Fruit fly (Drosophila melanogaster) whole organism, wandering third instar larva: Measurements from ENCODE around the gene CG31161.

Experiments used
- Abd-B ChIP-seq: fragments of >200 bp; optimal IDR thresholded peaks from 2 replicates; lab custom pipeline; 2017; ENCODE audit warnings: missing biosample characterization, missing genetic modification characterization
- CG32264 ChIP-seq: fragments of 200-800 bp; sonication (Bioruptor generic); optimal IDR thresholded peaks from 2 replicates; lab custom pipeline; 2016; ENCODE audit warnings: missing biosample characterization, missing genetic modification characterization
- CG9705 ChIP-seq: fragments of 200-800 bp; sonication (Bioruptor generic); optimal IDR thresholded peaks from 2 replicates; lab custom pipeline; 2018; ENCODE audit warnings: missing biosample characterization, mild to moderate bottlenecking, missing genetic modification characterization
- CrebA ChIP-seq: fragments of 200-800 bp; sonication (Bioruptor generic); optimal IDR thresholded peaks from 2 replicates; lab custom pipeline; 2016; ENCODE audit warnings: missing biosample characterization, mild to moderate bottlenecking, missing genetic modification characterization, borderline replicate concordance
- Dfd ChIP-seq: fragments of >200 bp; optimal IDR thresholded peaks from 2 replicates; lab custom pipeline; 2017; ENCODE audit warnings: missing biosample characterization, missing genetic modification characterization
- Dif ChIP-seq: fragments of 200-275, 200-300 bp; sonication (Bioruptor generic); optimal IDR thresholded peaks from 2 replicates; lab custom pipeline; 2018; ENCODE audit warnings: missing biosample characterization, missing genetic modification characterization; ENCODE audit not compliant: partially characterized antibody
- GATAd ChIP-seq: sonication (Bioruptor generic); optimal IDR thresholded peaks from 2 replicates; lab custom pipeline; 2016; ENCODE audit warnings: missing biosample characterization, missing genetic modification characterization
- HLH106 ChIP-seq: fragments of 200-800 bp; optimal IDR thresholded peaks from 3 replicates; lab custom pipeline; 2019; ENCODE audit warnings: missing biosample characterization, mild to moderate bottlenecking, missing genetic modification characterization, moderate library complexity
- Hnf4 ChIP-seq: fragments of 200-800 bp; sonication (Bioruptor generic); optimal IDR thresholded peaks from 2 replicates; lab custom pipeline; 2016; ENCODE audit warnings: missing biosample characterization, mild to moderate bottlenecking, missing genetic modification characterization
- Hr78 ChIP-seq: fragments of >200 bp; optimal IDR thresholded peaks from 2 replicates; lab custom pipeline; 2017; ENCODE audit warnings: missing biosample characterization, missing genetic modification characterization
- Hr83 ChIP-seq: fragments of 200-300 bp; sonication (Bioruptor generic); optimal IDR thresholded peaks from 2 replicates; lab custom pipeline; 2016; ENCODE audit warnings: missing biosample characterization, mild to moderate bottlenecking, missing genetic modification characterization, moderate library complexity; ENCODE audit not compliant: poor library complexity, severe bottlenecking
- Jra ChIP-seq: sonication (Bioruptor generic); optimal IDR thresholded peaks from 2 replicates; lab custom pipeline; 2016; ENCODE audit warnings: missing biosample characterization, missing genetic modification characterization
- Mio ChIP-seq: sonication (Bioruptor generic); optimal IDR thresholded peaks from 2 replicates; lab custom pipeline; 2016; ENCODE audit warnings: missing biosample characterization, missing genetic modification characterization
- Myc ChIP-seq: fragments of >200 bp; optimal IDR thresholded peaks from 2 replicates; lab custom pipeline; 2017
- N ChIP-seq: fragments of >200 bp; optimal IDR thresholded peaks from 2 replicates; lab custom pipeline; 2018; ENCODE audit warnings: missing biosample characterization, missing external identifiers, missing genetic modification characterization
- OdsH ChIP-seq: fragments of 200-800 bp; sonication (Bioruptor generic); optimal IDR thresholded peaks from 2 replicates; lab custom pipeline; 2016; ENCODE audit warnings: missing biosample characterization, mild to moderate bottlenecking, missing genetic modification characterization
- Rel ChIP-seq, 2 experiments: fragments of 200-800 bp; sonication (Bioruptor generic) in 1 of 2; optimal IDR thresholded peaks; 2 replicates in 1 of 2; 3 replicates in 1 of 2; lab custom pipeline; 2016 to 2019; ENCODE audit warnings: mild to moderate bottlenecking in 2 of 2, missing biosample characterization in 2 of 2, missing genetic modification characterization in 2 of 2, moderate library complexity in 1 of 2
- Sp1 ChIP-seq: fragments of 200-800 bp; sonication (Bioruptor generic); optimal IDR thresholded peaks from 3 replicates; lab custom pipeline; 2019; ENCODE audit warnings: missing biosample characterization, mild to moderate bottlenecking, missing genetic modification characterization, moderate library complexity
- Vsx2 ChIP-seq: fragments of 200-300, 225-300 bp; sonication (Bioruptor generic); optimal IDR thresholded peaks from 2 replicates; lab custom pipeline; 2018; ENCODE audit warnings: missing biosample characterization, missing genetic modification characterization; ENCODE audit not compliant: partially characterized antibody
- br ChIP-seq: fragments of 200-800 bp; sonication (Bioruptor generic); optimal IDR thresholded peaks from 2 replicates; lab custom pipeline; 2016; ENCODE audit warnings: missing biosample characterization, missing genetic modification characterization
- brk ChIP-seq: fragments of 200-800 bp; sonication (Bioruptor generic); optimal IDR thresholded peaks from 2 replicates; lab custom pipeline; 2016; ENCODE audit warnings: missing biosample characterization, mild to moderate bottlenecking, missing genetic modification characterization
- dl ChIP-seq, 2 experiments: fragments of 175-275, 200-275 bp in 1 of 2; fragments of 200-275 bp in 1 of 2; sonication (Bioruptor generic); optimal IDR thresholded peaks; lab custom pipeline; 2018; ENCODE audit warnings: mild to moderate bottlenecking in 2 of 2, missing biosample characterization in 2 of 2, missing genetic modification characterization in 2 of 2, moderate library complexity in 2 of 2; ENCODE audit not compliant: partially characterized antibody in 2 of 2, insufficient read depth in 1 of 2
- dmrt93B ChIP-seq: fragments of 200-800 bp; sonication (Bioruptor generic); optimal IDR thresholded peaks from 2 replicates; lab custom pipeline; 2018; ENCODE audit warnings: missing biosample characterization, mild to moderate bottlenecking, missing genetic modification characterization
- dsf ChIP-seq: sonication (Bioruptor generic); optimal IDR thresholded peaks from 2 replicates; lab custom pipeline; 2016; ENCODE audit warnings: missing biosample characterization, missing genetic modification characterization, borderline replicate concordance
- ey ChIP-seq: fragments of 200-800 bp; sonication (Bioruptor generic); optimal IDR thresholded peaks from 2 replicates; lab custom pipeline; 2016; ENCODE audit warnings: missing biosample characterization, missing genetic modification characterization
- foxo ChIP-seq, 2 experiments: fragments of 200-800 bp; sonication (Bioruptor generic); optimal IDR thresholded peaks; 2 replicates in 1 of 2; 3 replicates in 1 of 2; lab custom pipeline; 2016 to 2017; ENCODE audit warnings: missing biosample characterization in 2 of 2, missing genetic modification characterization in 2 of 2
- fru ChIP-seq: fragments of 200-800 bp; sonication (Bioruptor generic); optimal IDR thresholded peaks from 3 replicates; lab custom pipeline; 2016; ENCODE audit warnings: missing biosample characterization, mild to moderate bottlenecking, missing genetic modification characterization
- h ChIP-seq: fragments of 200-800 bp; sonication (Bioruptor generic); optimal IDR thresholded peaks from 3 replicates; lab custom pipeline; 2016; ENCODE audit warnings: missing biosample characterization, mild to moderate bottlenecking, missing genetic modification characterization
- jim ChIP-seq: fragments of 175-275, 200-325 bp; sonication (Bioruptor generic); optimal IDR thresholded peaks from 2 replicates; lab custom pipeline; 2016; ENCODE audit warnings: missing biosample characterization, mild to moderate bottlenecking, missing genetic modification characterization
- lola ChIP-seq: fragments of >200 bp; optimal IDR thresholded peaks from 2 replicates; lab custom pipeline; 2017; ENCODE audit warnings: missing biosample characterization, missing genetic modification characterization
- pan ChIP-seq: fragments of >200 bp; optimal IDR thresholded peaks from 2 replicates; lab custom pipeline; 2017
- psq ChIP-seq: fragments of 200-800 bp; sonication (Bioruptor generic); optimal IDR thresholded peaks from 3 replicates; lab custom pipeline; 2017; ENCODE audit warnings: missing biosample characterization, mild to moderate bottlenecking, missing genetic modification characterization, moderate library complexity
- rgr ChIP-seq: fragments of 200-800 bp; sonication (Bioruptor generic); optimal IDR thresholded peaks from 3 replicates; lab custom pipeline; 2016; ENCODE audit warnings: missing biosample characterization, mild to moderate bottlenecking, missing genetic modification characterization
- sage ChIP-seq: fragments of 200-800 bp; sonication (Bioruptor generic); optimal IDR thresholded peaks from 2 replicates; lab custom pipeline; 2016; ENCODE audit warnings: missing biosample characterization, mild to moderate bottlenecking, missing genetic modification characterization
- sv ChIP-seq: fragments of 200-800 bp; sonication (Bioruptor generic); optimal IDR thresholded peaks from 3 replicates; lab custom pipeline; 2016; ENCODE audit warnings: missing biosample characterization, missing genetic modification characterization
- tai ChIP-seq: sonication (Bioruptor generic); optimal IDR thresholded peaks from 2 replicates; lab custom pipeline; 2016; ENCODE audit warnings: missing biosample characterization, missing genetic modification characterization
- usp ChIP-seq: fragments of >200 bp; optimal IDR thresholded peaks from 2 replicates; lab custom pipeline; 2017; ENCODE audit warnings: missing biosample characterization, missing genetic modification characterization
- woc ChIP-seq: sonication (Bioruptor generic); optimal IDR thresholded peaks from 2 replicates; lab custom pipeline; 2016; ENCODE audit warnings: missing biosample characterization, mild to moderate bottlenecking, missing genetic modification characterization

The CG31161 gene

dm6 chr3R:22627936-22628513 lies 11.7 kb downstream of the CG31161 start:
- TF ChIP-seq sv (GFP tag; lab: Kevin White, UChicago): no peak
- TF ChIP-seq psq: peak; percentile 67
- TF ChIP-seq Hnf4 (GFP tag; lab: Kevin White, UChicago): peak; percentile 69
- TF ChIP-seq Sp1 (GFP tag; lab: Kevin White, UChicago): peak; percentile 68
- TF ChIP-seq usp (GFP tag; lab: Kevin White, UChicago): no peak
- TF ChIP-seq rgr (GFP tag; lab: Kevin White, UChicago): peak; percentile 80
- no peak for TF ChIP-seq lola
- peak; percentile 80 for TF ChIP-seq ey (GFP tag; lab: Kevin White, UChicago)
- no peak for TF ChIP-seq Dfd (GFP tag; lab: Kevin White, UChicago)
- TF ChIP-seq foxo (GFP tag; optimal IDR thresholded peaks at IDR 0.05; lab: Kevin White, UChicago): peak in 1 of 2 experiments; percentile 54
- TF ChIP-seq CG9705: no peak
- TF ChIP-seq dmrt93B (GFP tag; lab: Kevin White, UChicago): no peak
- no peak for TF ChIP-seq dl (GFP tag; optimal IDR thresholded peaks at IDR 0.05; lab: Kevin White, UChicago; ENCODE audit: insufficient read depth in 1 of 2, partially characterized antibody in 2 of 2)
- no peak for TF ChIP-seq Abd-B (GFP tag; lab: Kevin White, UChicago)
- TF ChIP-seq N (GFP tag; lab: Kevin White, UChicago): no peak
- TF ChIP-seq HLH106: peak; percentile 45
- peak; percentile 3 for TF ChIP-seq sage (GFP tag; lab: Kevin White, UChicago)
- TF ChIP-seq pan (lab: Kevin White, UChicago): no peak
- TF ChIP-seq OdsH (GFP tag; lab: Kevin White, UChicago): peak; percentile 75
- no peak for TF ChIP-seq GATAd
- TF ChIP-seq br (GFP tag; lab: Kevin White, UChicago): peak; percentile 74
- TF ChIP-seq Vsx2 (GFP tag; lab: Kevin White, UChicago): no peak
- peak; percentile 78 for TF ChIP-seq tai (GFP tag; lab: Kevin White, UChicago)
- TF ChIP-seq Myc (lab: Kevin White, UChicago): no peak
- no peak for TF ChIP-seq brk (GFP tag; lab: Kevin White, UChicago)
- TF ChIP-seq Rel (GFP tag; optimal IDR thresholded peaks at IDR 0.05; lab: Kevin White, UChicago): no peak
- TF ChIP-seq Rel (tag; optimal IDR thresholded peaks at IDR 0.05; lab: Kevin White, UChicago): no peak
- peak; percentile 51 for TF ChIP-seq woc (GFP tag; lab: Kevin White, UChicago)
- no peak for TF ChIP-seq Hr83 (GFP tag; lab: Kevin White, UChicago)
- no peak for TF ChIP-seq CG32264 (GFP tag; lab: Kevin White, UChicago)
- no peak for TF ChIP-seq Hr78 (GFP tag; lab: Kevin White, UChicago)
- no peak for TF ChIP-seq dsf (GFP tag; lab: Kevin White, UChicago)
- TF ChIP-seq fru (GFP tag; lab: Kevin White, UChicago): peak; percentile 8
- TF ChIP-seq h: peak; percentile 12
- TF ChIP-seq CrebA (GFP tag; lab: Kevin White, UChicago): no peak
- no peak for TF ChIP-seq Mio
- TF ChIP-seq jim (GFP tag; lab: Kevin White, UChicago): no peak
- TF ChIP-seq Jra (GFP tag; lab: Kevin White, UChicago): peak; percentile 36
- no peak for TF ChIP-seq Dif

- TF ChIP-seq Hr83 (GFP tag; lab: Kevin White, UChicago) (no peak), Jra (GFP tag; lab: Kevin White, UChicago) (no peak), dsf (GFP tag; lab: Kevin White, UChicago) (no peak), foxo (GFP tag; optimal IDR thresholded peaks at IDR 0.05; lab: Kevin White, UChicago) (no peak), CG32264 (GFP tag; lab: Kevin White, UChicago) (no peak), dl (GFP tag; optimal IDR thresholded peaks at IDR 0.05; lab: Kevin White, UChicago; ENCODE audit: insufficient read depth in 1 of 2, partially characterized antibody in 2 of 2) (no peak)
Measured at dm6 chr3R:22629174-22629573, 12.9 kb downstream of the CG31161 start.
